Fruit fly (Drosophila melanogaster) whole organism, embryonic: ENCODE results near the gene Gr93d.

ENCODE experiments used
- Aef1 ChIP-seq: fragments of 200-800 bp; sonication (Bioruptor generic); IDR thresholded peaks from 3 replicates; pipeline ENCODE4 v1.3.6; 2022; ENCODE audit warnings: missing biosample characterization, missing genetic modification characterization
- Antp ChIP-seq: fragments of 200-800 bp; sonication (Bioruptor generic); optimal IDR thresholded peaks from 3 replicates; lab custom pipeline; 2016; ENCODE audit warnings: missing biosample characterization, missing genetic modification characterization
- BEAF-32 ChIP-seq: fragments of 200-800 bp; sonication (Bioruptor generic); optimal IDR thresholded peaks from 3 replicates; lab custom pipeline; 2017; ENCODE audit warnings: missing biosample characterization, missing genetic modification characterization, mild to moderate bottlenecking, moderate library complexity, missing genetic modification reagents
- CG10267 ChIP-seq: fragments of 200-800 bp; sonication (Bioruptor generic); optimal IDR thresholded peaks from 2 replicates; lab custom pipeline; 2018; ENCODE audit warnings: missing biosample characterization, mild to moderate bottlenecking, missing genetic modification characterization, moderate library complexity
- CG10321 ChIP-seq: fragments of 200-800 bp; sonication (Bioruptor generic); IDR thresholded peaks from 2 replicates; pipeline ENCODE4 v1.3.6; 2022; ENCODE audit warnings: missing biosample characterization, missing genetic modification characterization
- CG12391 ChIP-seq: fragments of 200-800 bp; sonication (Bioruptor generic); optimal IDR thresholded peaks from 3 replicates; lab custom pipeline; 2018; ENCODE audit warnings: missing biosample characterization, mild to moderate bottlenecking, missing genetic modification characterization, moderate library complexity
- CG14860 ChIP-seq: fragments of 200-800 bp; sonication (Bioruptor generic); IDR thresholded peaks from 3 replicates; pipeline ENCODE4 v1.3.6; 2022; ENCODE audit warnings: missing biosample characterization, missing genetic modification characterization; ENCODE audit not compliant: partially characterized antibody
- CG15514 ChIP-seq: fragments of 200-800 bp; sonication (Bioruptor generic); optimal IDR thresholded peaks from 3 replicates; lab custom pipeline; 2017; ENCODE audit warnings: missing biosample characterization, missing genetic modification characterization, mild to moderate bottlenecking, moderate library complexity, missing genetic modification reagents
- CG1603 ChIP-seq: fragments of 200-800 bp; sonication (Bioruptor generic); optimal IDR thresholded peaks from 2 replicates; lab custom pipeline; 2019; ENCODE audit warnings: missing biosample characterization, mild to moderate bottlenecking, missing genetic modification characterization, moderate library complexity
- CG17328 ChIP-seq: fragments of 200-800 bp; sonication (Bioruptor generic); IDR thresholded peaks from 2 replicates; pipeline ENCODE4 v1.3.6; 2022; ENCODE audit warnings: missing biosample characterization, missing genetic modification characterization
- CG1832 ChIP-seq: fragments of 200-800 bp; sonication (Bioruptor generic); optimal IDR thresholded peaks from 2 replicates; lab custom pipeline; 2017; ENCODE audit warnings: missing biosample characterization, mild to moderate bottlenecking, missing genetic modification characterization, inconsistent platforms
- CG2678 ChIP-seq: fragments of 200-800 bp; sonication (Bioruptor generic); optimal IDR thresholded peaks from 3 replicates; lab custom pipeline; 2019; ENCODE audit warnings: missing biosample characterization, mild to moderate bottlenecking, missing genetic modification characterization, moderate library complexity
- CG33557 ChIP-seq: fragments of 200-800 bp; sonication (Bioruptor generic); optimal IDR thresholded peaks from 2 replicates; lab custom pipeline; 2019; ENCODE audit warnings: missing biosample characterization, mild to moderate bottlenecking, missing genetic modification characterization, moderate library complexity
- CG42726 ChIP-seq: fragments of 200-800 bp; sonication (Bioruptor generic); IDR thresholded peaks from 2 replicates; pipeline ENCODE4 v1.3.6; 2022; ENCODE audit warnings: missing biosample characterization, missing genetic modification characterization; ENCODE audit not compliant: partially characterized antibody
- CG4360 ChIP-seq: fragments of 200-800 bp; sonication (Bioruptor generic); IDR thresholded peaks from 2 replicates; pipeline ENCODE4 v1.3.6; 2022; ENCODE audit warnings: missing biosample characterization, missing genetic modification characterization
- CG6654 ChIP-seq: fragments of 200-800 bp; sonication (Bioruptor generic); optimal IDR thresholded peaks from 2 replicates; lab custom pipeline; 2017; ENCODE audit warnings: missing biosample characterization, mild to moderate bottlenecking, missing genetic modification characterization
- CG8290 ChIP-seq, 3 experiments: fragments of 200-800 bp; sonication (Bioruptor generic); optimal IDR thresholded peaks; 2 replicates each; lab custom pipeline; 2016 to 2019; ENCODE audit warnings: missing biosample characterization in 3 of 3, missing genetic modification characterization in 3 of 3, mild to moderate bottlenecking in 2 of 3, moderate library complexity in 1 of 3
- CkIIα-i1 ChIP-seq: fragments of 200-800 bp; sonication (Bioruptor generic); IDR thresholded peaks from 2 replicates; pipeline ENCODE4 v1.3.6; 2022; ENCODE audit warnings: missing biosample characterization, missing genetic modification characterization
- D19A ChIP-seq: fragments of 200-800 bp; optimal IDR thresholded peaks from 3 replicates; lab custom pipeline; 2019; ENCODE audit warnings: missing biosample characterization, mild to moderate bottlenecking, missing genetic modification characterization, moderate library complexity
- Dref ChIP-seq: fragments of 200-800 bp; sonication (Bioruptor generic); IDR thresholded peaks from 2 replicates; pipeline ENCODE4 v1.3.6; 2022; ENCODE audit warnings: missing biosample characterization, missing genetic modification characterization
- Fer2 ChIP-seq: fragments of 200-800 bp; sonication (Bioruptor generic); optimal IDR thresholded peaks from 2 replicates; lab custom pipeline; 2018; ENCODE audit warnings: missing biosample characterization, mild to moderate bottlenecking, missing genetic modification characterization, moderate library complexity
- H15 ChIP-seq: fragments of 200-800 bp; sonication (Bioruptor generic); IDR thresholded peaks from 3 replicates; pipeline ENCODE4 v1.3.6; 2022; ENCODE audit warnings: missing biosample characterization, missing genetic modification characterization
- HLH3B ChIP-seq: fragments of 200-800 bp; sonication (Bioruptor generic); IDR thresholded peaks from 2 replicates; pipeline ENCODE4 v1.3.6; 2022; ENCODE audit warnings: missing biosample characterization, missing genetic modification characterization
- Hr39 ChIP-seq: fragments of >200 bp; optimal IDR thresholded peaks from 2 replicates; lab custom pipeline; 2017
- Lim3 ChIP-seq: fragments of 200-800 bp; sonication (Bioruptor generic); IDR thresholded peaks from 2 replicates; pipeline ENCODE4 v1.3.6; 2022; ENCODE audit warnings: missing biosample characterization, missing genetic modification characterization
- Nf-YB ChIP-seq: fragments of 200-800 bp; sonication (Bioruptor generic); optimal IDR thresholded peaks from 3 replicates; lab custom pipeline; 2019; ENCODE audit warnings: missing biosample characterization, mild to moderate bottlenecking, missing genetic modification characterization, moderate library complexity
- Pdp1 ChIP-seq, 2 experiments: fragments of 200-800 bp; sonication (Bioruptor generic); optimal IDR thresholded peaks; 3 replicates each; lab custom pipeline; 2016; ENCODE audit warnings: missing biosample characterization in 2 of 2, missing genetic modification characterization in 2 of 2, mild to moderate bottlenecking in 1 of 2, moderate library complexity in 1 of 2
- Poxn ChIP-seq: fragments of 200-800 bp; sonication (Bioruptor generic); IDR thresholded peaks from 2 replicates; pipeline ENCODE4 v1.3.6; 2022; ENCODE audit warnings: missing biosample characterization, missing genetic modification characterization
- abd-A ChIP-seq: fragments of 200-800 bp; sonication (Bioruptor generic); optimal IDR thresholded peaks from 3 replicates; lab custom pipeline; 2019; ENCODE audit warnings: missing biosample characterization, mild to moderate bottlenecking, missing genetic modification characterization, moderate library complexity
- bab2 ChIP-seq: fragments of 200-800 bp; sonication (Bioruptor generic); optimal IDR thresholded peaks from 2 replicates; lab custom pipeline; 2016; ENCODE audit warnings: missing biosample characterization, missing genetic modification characterization
- bbx ChIP-seq: fragments of 200-800 bp; sonication (Bioruptor generic); IDR thresholded peaks from 2 replicates; pipeline ENCODE4 v1.3.6; 2022; ENCODE audit warnings: missing biosample characterization, missing genetic modification characterization; ENCODE audit not compliant: partially characterized antibody
- bsh ChIP-seq, 2 experiments: fragments of 200-800 bp; sonication (Bioruptor generic); optimal IDR thresholded peaks; 2 replicates each; lab custom pipeline; 2017 to 2018; ENCODE audit warnings: mild to moderate bottlenecking in 2 of 2, missing biosample characterization in 2 of 2, missing genetic modification characterization in 2 of 2, moderate library complexity in 1 of 2
- crp ChIP-seq, 2 experiments: fragments of 200-800 bp; sonication (Bioruptor generic); optimal IDR thresholded peaks; 2 replicates in 1 of 2; 3 replicates in 1 of 2; lab custom pipeline; 2017; ENCODE audit warnings: missing biosample characterization in 2 of 2, missing genetic modification characterization in 2 of 2, mild to moderate bottlenecking in 1 of 2, moderate library complexity in 1 of 2
- da ChIP-seq: fragments of 200-800 bp; sonication (Bioruptor generic); optimal IDR thresholded peaks from 2 replicates; lab custom pipeline; 2016; ENCODE audit warnings: missing biosample characterization, missing genetic modification characterization
- esg ChIP-seq: fragments of 200-800 bp; sonication (Bioruptor generic); conservative IDR thresholded peaks from 2 replicates; pipeline ENCODE4 v1.3.6; 2022; ENCODE audit warnings: missing biosample characterization, missing genetic modification characterization
- fd3F ChIP-seq: fragments of 200-800 bp; sonication (Bioruptor generic); optimal IDR thresholded peaks from 2 replicates; lab custom pipeline; 2018; ENCODE audit warnings: missing biosample characterization, mild to moderate bottlenecking, missing genetic modification characterization, moderate library complexity
- fd96Cb ChIP-seq: fragments of 200-800 bp; sonication (Bioruptor generic); optimal IDR thresholded peaks from 2 replicates; lab custom pipeline; 2018; ENCODE audit warnings: missing biosample characterization, mild to moderate bottlenecking, missing genetic modification characterization, moderate library complexity
- gcm2 ChIP-seq: fragments of 200-800 bp; sonication (Bioruptor generic); optimal IDR thresholded peaks from 2 replicates; lab custom pipeline; 2016; ENCODE audit warnings: missing biosample characterization, missing genetic modification characterization
- gfzf ChIP-seq: fragments of 200-800 bp; sonication (Bioruptor generic); optimal IDR thresholded peaks from 2 replicates; lab custom pipeline; 2016; ENCODE audit warnings: missing biosample characterization, mild to moderate bottlenecking, missing genetic modification characterization, moderate library complexity
- grau ChIP-seq: fragments of 200-800 bp; optimal IDR thresholded peaks from 3 replicates; lab custom pipeline; 2019; ENCODE audit warnings: missing biosample characterization, mild to moderate bottlenecking, missing genetic modification characterization, moderate library complexity
- grn ChIP-seq: fragments of 200-800 bp; sonication (Bioruptor generic); optimal IDR thresholded peaks from 3 replicates; lab custom pipeline; 2017; ENCODE audit warnings: missing biosample characterization, missing genetic modification characterization
- h ChIP-seq: fragments of >200 bp; optimal IDR thresholded peaks from 2 replicates; lab custom pipeline; 2017
- kay ChIP-seq: fragments of 200-800 bp; sonication (Bioruptor generic); optimal IDR thresholded peaks from 2 replicates; lab custom pipeline; 2016; ENCODE audit warnings: missing biosample characterization, missing genetic modification characterization
- nau ChIP-seq: fragments of 200-800 bp; sonication (Bioruptor generic); optimal IDR thresholded peaks from 3 replicates; lab custom pipeline; 2017; ENCODE audit warnings: missing biosample characterization, mild to moderate bottlenecking, missing genetic modification characterization, missing genetic modification reagents
- oc ChIP-seq: fragments of 200-800 bp; sonication (Bioruptor generic); optimal IDR thresholded peaks from 2 replicates; lab custom pipeline; 2018; ENCODE audit warnings: missing biosample characterization, mild to moderate bottlenecking, missing genetic modification characterization, moderate library complexity
- salm ChIP-seq: fragments of 200-800 bp; sonication (Bioruptor generic); optimal IDR thresholded peaks from 2 replicates; lab custom pipeline; 2018; ENCODE audit warnings: missing biosample characterization, mild to moderate bottlenecking, missing genetic modification characterization
- stc ChIP-seq: fragments of 200-800 bp; sonication (Bioruptor generic); IDR thresholded peaks from 2 replicates; pipeline ENCODE4 v1.3.6; 2022; ENCODE audit warnings: missing biosample characterization, missing genetic modification characterization
- tna ChIP-seq: fragments of 200-800 bp; sonication (Bioruptor generic); IDR thresholded peaks from 2 replicates; pipeline ENCODE4 v1.3.6; 2022; ENCODE audit warnings: missing biosample characterization, missing genetic modification characterization; ENCODE audit not compliant: partially characterized antibody

Gr93d gene

dm6 chr3R:21834234-21835070 lies 12.0 kb downstream of the Gr93d start (continued):
- TF ChIP-seq CG42726 (GFP tag; lab: Robert Waterston, UW) (no peak), CG12391 (tag; lab: Kevin White, UChicago) (peak; percentile 66), fd96Cb (no peak), BEAF-32 (GFP tag; lab: Kevin White, UChicago) (no peak), Poxn (GFP tag; lab: Robert Waterston, UW) (no peak), gcm2 (GFP tag; lab: Kevin White, UChicago) (no peak), salm (tag; lab: Kevin White, UChicago) (no peak), CG6654 (no peak), fd3F (GFP tag; lab: Kevin White, UChicago) (no peak), Antp (no peak), gfzf (GFP tag; lab: Kevin White, UChicago) (no peak), esg (GFP tag; lab: Robert Waterston, UW) (no peak), nau (GFP tag; lab: Kevin White, UChicago) (no peak), Dref (GFP tag; lab: Robert Waterston, UW) (no peak), CG2678 (tag; lab: Kevin White, UChicago) (peak; percentile 7), Pdp1 (GFP tag; optimal IDR thresholded peaks at IDR 0.05; lab: Kevin White, UChicago) (peak in 1 of 2 experiments; percentile 14), bsh (GFP tag; optimal IDR thresholded peaks at IDR 0.05; lab: Kevin White, UChicago) (peak in 1 of 2 experiments; percentile 78), Fer2 (tag; lab: Kevin White, UChicago) (no peak), HLH3B (GFP tag; lab: Robert Waterston, UW) (0 out of 2 replicates have a peak, but pooled peaks have one; percentile 10), CG1832 (GFP tag; lab: Kevin White, UChicago) (no peak), bbx (GFP tag; lab: Robert Waterston, UW) (no peak), abd-A (tag; lab: Kevin White, UChicago) (no peak), CG8290 (GFP tag; optimal IDR thresholded peaks at IDR 0.05; lab: Kevin White, UChicago) (no peak), CG8290 (tag; optimal IDR thresholded peaks at IDR 0.05; lab: Kevin White, UChicago) (no peak), CG10321 (GFP tag; lab: Robert Waterston, UW) (no peak), CG14860 (GFP tag; lab: Robert Waterston, UW) (no peak), kay (GFP tag; lab: Kevin White, UChicago) (no peak), CG15514 (GFP tag; lab: Kevin White, UChicago) (no peak), grau (peak; percentile 58), CG1603 (tag; lab: Kevin White, UChicago) (peak; percentile 70), da (GFP tag; lab: Kevin White, UChicago) (no peak), D19A (tag; lab: Kevin White, UChicago) (peak; percentile 32), CG17328 (GFP tag; lab: Robert Waterston, UW) (0 out of 2 replicates have a peak, but pooled peaks have one; percentile 26), h (lab: Kevin White, UChicago) (no peak), grn (GFP tag; lab: Kevin White, UChicago) (peak; percentile 14), CG4360 (peak; percentile 9; the same call in 1 of the 2 replicates), CG33557 (GFP tag; lab: Kevin White, UChicago) (peak; percentile 50), Hr39 (lab: Kevin White, UChicago) (no peak), Aef1 (GFP tag; lab: Robert Waterston, UW) (no peak), tna (GFP tag; lab: Robert Waterston, UW) (no peak), Nf-YB (GFP tag; lab: Kevin White, UChicago) (peak; percentile 19), Lim3 (GFP tag; lab: Robert Waterston, UW) (no peak), bab2 (GFP tag; lab: Kevin White, UChicago) (no peak), CG10267 (peak; percentile 18), CkIIα-i1 (GFP tag; lab: Robert Waterston, UW) (no peak), H15 (0 out of 3 replicates have a peak, but pooled peaks have one; percentile 46), stc (no peak), oc (peak; percentile 26), crp (GFP tag; optimal IDR thresholded peaks at IDR 0.05; lab: Kevin White, UChicago) (no peak)
